Fruit fly (Drosophila melanogaster): ENCODE results near the gene CG4631.
A peak's percentile ranks its signal among the peaks of the same experiment; 100 is the strongest.

CG4631 gene

DNA sequence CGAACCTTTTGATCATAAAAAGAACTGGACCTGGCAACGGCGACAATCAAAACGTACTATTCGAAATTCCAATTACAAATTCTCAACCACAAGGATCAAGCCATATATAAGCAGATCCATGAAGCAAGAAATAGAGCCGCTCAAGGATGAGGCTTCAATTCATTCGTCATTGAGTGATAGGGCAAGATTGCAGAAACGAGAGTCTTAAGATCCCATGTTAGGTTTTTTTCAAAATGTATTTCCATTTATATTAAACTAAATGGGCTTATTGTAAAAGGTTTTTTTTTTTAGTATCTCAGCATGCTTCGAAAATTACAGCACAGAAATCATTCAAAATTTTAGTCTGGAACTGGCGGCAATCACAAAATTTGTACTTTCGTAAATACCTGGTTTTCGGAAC, at the start of gene CG4631:
TSS of gene CG4631 (plus strand) at position 301 of the 400 bp plus-strand sequence.
- no peak for TF ChIP-seq Dif (GFP tag; optimal IDR thresholded peaks at IDR 0.05; ENCODE audit: partially characterized antibody)
- TF ChIP-seq jim (GFP tag; optimal IDR thresholded peaks at IDR 0.05) = no peak

DNA sequence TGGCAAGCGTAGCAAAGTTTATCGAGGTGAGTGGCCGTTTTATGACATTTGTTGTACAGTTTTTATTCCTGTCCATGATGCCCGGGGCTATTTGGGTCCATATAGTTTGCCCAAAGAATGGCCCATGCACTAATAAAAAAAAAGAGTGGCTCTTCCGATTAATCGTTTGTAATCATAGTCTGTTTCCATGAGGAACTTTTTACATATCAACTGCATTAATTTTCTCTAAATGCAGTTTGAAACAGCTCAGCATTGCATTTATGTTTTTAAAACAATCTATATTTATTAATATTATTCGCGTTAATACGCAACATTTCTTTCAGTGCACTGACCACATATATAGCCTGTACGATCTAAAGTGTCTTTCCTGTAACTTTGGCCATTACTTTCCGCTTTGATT, 47.3 kb upstream of the CG4631 start:
- TF ChIP-seq CrebA (GFP tag; optimal IDR thresholded peaks at IDR 0.05; ENCODE audit: borderline replicate concordance) = no peak
- TF ChIP-seq foxo (GFP tag; optimal IDR thresholded peaks at IDR 0.05) = no peak
- no peak for TF ChIP-seq sage (GFP tag; optimal IDR thresholded peaks at IDR 0.05)
- TF ChIP-seq Rel (GFP tag; optimal IDR thresholded peaks at IDR 0.05) = no peak
- TF ChIP-seq Rel (tag; optimal IDR thresholded peaks at IDR 0.05) = no peak
- TF ChIP-seq brk (GFP tag; optimal IDR thresholded peaks at IDR 0.05) = no peak
- TF ChIP-seq CG32264 (GFP tag; optimal IDR thresholded peaks at IDR 0.05) = no peak
- no peak for TF ChIP-seq Dif (GFP tag; optimal IDR thresholded peaks at IDR 0.05; ENCODE audit: partially characterized antibody)

DNA sequence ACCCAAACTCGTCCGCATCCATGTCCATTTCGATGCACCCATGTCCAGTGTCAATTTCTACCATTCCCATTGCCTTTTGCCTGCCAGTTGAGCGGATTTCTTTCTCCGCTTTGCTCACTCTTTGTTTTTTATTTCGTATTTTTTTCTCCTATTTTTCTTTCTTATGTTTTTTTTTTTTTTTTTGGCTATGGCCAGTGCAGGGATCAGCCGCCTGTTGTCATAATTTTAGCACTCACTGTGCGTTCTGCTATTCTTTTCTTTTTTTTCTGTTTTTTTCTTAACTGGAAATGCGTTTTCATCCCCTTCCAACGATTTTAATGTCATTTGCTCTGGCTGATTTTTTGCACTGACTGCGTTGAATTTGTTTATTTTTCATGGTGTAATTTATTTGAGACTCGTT, 44.8 kb upstream of the CG4631 start:
- TF ChIP-seq sv (GFP tag; optimal IDR thresholded peaks at IDR 0.05) (no peak), Dfd (GFP tag; optimal IDR thresholded peaks at IDR 0.05) (no peak), N (GFP tag; optimal IDR thresholded peaks at IDR 0.05) (no peak), psq (GFP tag; optimal IDR thresholded peaks at IDR 0.05) (no peak), brk (GFP tag; optimal IDR thresholded peaks at IDR 0.05) (no peak), Hr78 (GFP tag; optimal IDR thresholded peaks at IDR 0.05) (no peak), dl (GFP tag; optimal IDR thresholded peaks at IDR 0.05; ENCODE audit: insufficient read depth in 1 of 2, partially characterized antibody in 2 of 2) (no peak), CG32264 (GFP tag; optimal IDR thresholded peaks at IDR 0.05) (no peak), jim (GFP tag; optimal IDR thresholded peaks at IDR 0.05) (no peak), dmrt93B (GFP tag; optimal IDR thresholded peaks at IDR 0.05) (no peak), OdsH (GFP tag; optimal IDR thresholded peaks at IDR 0.05) (no peak), pan (optimal IDR thresholded peaks at IDR 0.05) (no peak), tai (GFP tag; optimal IDR thresholded peaks at IDR 0.05) (no peak), Vsx2 (GFP tag; optimal IDR thresholded peaks at IDR 0.05; ENCODE audit: partially characterized antibody) (no peak), Myc (optimal IDR thresholded peaks at IDR 0.05) (no peak), h (GFP tag; optimal IDR thresholded peaks at IDR 0.05) (no peak), lola (GFP tag; optimal IDR thresholded peaks at IDR 0.05) (no peak), usp (GFP tag; optimal IDR thresholded peaks at IDR 0.05) (no peak), rgr (GFP tag; optimal IDR thresholded peaks at IDR 0.05) (no peak), CG9705 (GFP tag; optimal IDR thresholded peaks at IDR 0.05) (no peak)

DNA sequence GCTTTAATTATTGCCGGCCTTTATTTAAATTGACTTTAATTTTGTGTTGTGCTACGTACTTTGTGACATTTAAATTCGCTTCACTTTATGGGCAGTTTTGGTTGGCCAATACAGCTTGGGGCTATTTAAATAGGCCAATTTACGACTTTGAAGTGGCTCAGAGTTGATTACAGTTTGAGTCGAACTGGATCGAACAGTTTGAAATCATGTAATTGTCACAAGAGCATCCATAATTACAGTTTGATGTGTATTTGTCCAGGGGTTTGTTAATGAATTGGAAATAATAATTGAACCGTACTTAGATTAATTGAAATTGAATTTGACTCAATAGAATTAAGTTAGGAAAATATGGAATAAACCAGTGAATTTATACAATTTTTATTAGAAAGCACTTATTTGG, 24.4 kb upstream of the CG4631 start:
- TF ChIP-seq N (GFP tag; optimal IDR thresholded peaks at IDR 0.05) = no peak
- no peak for TF ChIP-seq lola (GFP tag; optimal IDR thresholded peaks at IDR 0.05)
- TF ChIP-seq CG9705 (GFP tag; optimal IDR thresholded peaks at IDR 0.05) = no peak
- TF ChIP-seq psq (GFP tag; optimal IDR thresholded peaks at IDR 0.05) = no peak
- TF ChIP-seq CG32264 (GFP tag; optimal IDR thresholded peaks at IDR 0.05) = no peak
- no peak for TF ChIP-seq OdsH (GFP tag; optimal IDR thresholded peaks at IDR 0.05)
- TF ChIP-seq usp (GFP tag; optimal IDR thresholded peaks at IDR 0.05) = no peak
- no peak for TF ChIP-seq brk (GFP tag; optimal IDR thresholded peaks at IDR 0.05)

DNA sequence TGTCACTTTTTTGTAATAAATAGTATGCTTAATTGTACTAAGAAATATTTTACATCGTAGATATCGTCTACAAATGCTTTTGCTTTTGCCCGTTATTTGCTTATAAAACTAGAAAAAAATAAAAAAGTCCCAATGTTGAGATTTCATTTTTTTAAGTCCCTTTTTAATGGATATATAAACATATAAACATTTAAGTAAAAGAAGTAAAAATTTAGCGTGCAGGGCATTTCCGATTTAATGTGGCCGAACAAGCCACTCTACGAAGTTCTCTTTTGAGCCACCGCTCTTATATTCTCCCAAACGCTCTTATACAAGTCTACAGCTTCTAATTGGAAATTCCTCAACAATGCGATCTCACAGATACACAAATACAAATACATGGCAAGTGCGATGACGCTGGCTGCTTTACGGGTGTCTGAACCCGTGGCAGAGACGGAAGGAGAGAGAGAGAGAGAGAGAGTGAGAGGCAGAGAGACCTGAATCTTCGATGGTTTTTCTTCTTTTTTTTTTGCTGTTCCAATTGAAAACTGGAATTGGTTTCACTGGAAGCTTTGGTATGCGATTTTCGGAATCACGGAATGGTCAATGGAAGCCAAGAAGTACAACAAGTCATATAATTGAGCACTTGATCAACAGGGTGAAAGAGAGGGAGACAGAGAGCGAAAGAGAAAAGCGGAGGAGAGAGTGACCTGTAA, 19.4 kb upstream of the CG4631 start:
- TF ChIP-seq Hr83 (GFP tag; optimal IDR thresholded peaks at IDR 0.05; ENCODE audit: poor library complexity, severe bottlenecking) (no peak), dl (GFP tag; optimal IDR thresholded peaks at IDR 0.05; ENCODE audit: insufficient read depth in 1 of 2, partially characterized antibody in 2 of 2) (peak in 1 of 2 experiments; percentile 67), Abd-B (GFP tag; optimal IDR thresholded peaks at IDR 0.05) (no peak), Mio (GFP tag; optimal IDR thresholded peaks at IDR 0.05) (no peak), psq (GFP tag; optimal IDR thresholded peaks at IDR 0.05) (peak; percentile 30), brk (GFP tag; optimal IDR thresholded peaks at IDR 0.05) (no peak), rgr (GFP tag; optimal IDR thresholded peaks at IDR 0.05) (peak; percentile 5), GATAd (GFP tag; optimal IDR thresholded peaks at IDR 0.05) (no peak), Jra (GFP tag; optimal IDR thresholded peaks at IDR 0.05) (peak; percentile 57), jim (GFP tag; optimal IDR thresholded peaks at IDR 0.05) (peak; percentile 45), woc (GFP tag; optimal IDR thresholded peaks at IDR 0.05) (peak; percentile 4), usp (GFP tag; optimal IDR thresholded peaks at IDR 0.05) (no peak), N (GFP tag; optimal IDR thresholded peaks at IDR 0.05) (no peak), br (GFP tag; optimal IDR thresholded peaks at IDR 0.05) (peak; percentile 22), Rel (GFP tag; optimal IDR thresholded peaks at IDR 0.05) (peak; percentile 54), Rel (tag; optimal IDR thresholded peaks at IDR 0.05) (no peak), CG32264 (GFP tag; optimal IDR thresholded peaks at IDR 0.05) (peak; percentile 22), Hnf4 (GFP tag; optimal IDR thresholded peaks at IDR 0.05) (no peak), Sp1 (GFP tag; optimal IDR thresholded peaks at IDR 0.05) (peak; percentile 42), foxo (GFP tag; optimal IDR thresholded peaks at IDR 0.05) (peak; percentile 12 to 20), sv (GFP tag; optimal IDR thresholded peaks at IDR 0.05) (no peak), CrebA (GFP tag; optimal IDR thresholded peaks at IDR 0.05; ENCODE audit: borderline replicate concordance) (peak; percentile 76), Myc (optimal IDR thresholded peaks at IDR 0.05) (no peak), Hr78 (GFP tag; optimal IDR thresholded peaks at IDR 0.05) (no peak), fru (GFP tag; optimal IDR thresholded peaks at IDR 0.05) (peak; percentile 37)
